Fruit fly (Drosophila melanogaster) whole organism, embryonic: ENCODE data around the gene CG8135.

ENCODE experiments used
- Atf3 ChIP-seq: fragments of 200-800 bp; sonication (Bioruptor generic); optimal IDR thresholded peaks from 3 replicates; lab custom pipeline; 2016; ENCODE audit warnings: missing biosample characterization, missing genetic modification characterization
- BtbVII ChIP-seq: fragments of 200-800 bp; sonication (Bioruptor generic); optimal IDR thresholded peaks from 3 replicates; lab custom pipeline; 2017; ENCODE audit warnings: missing biosample characterization, mild to moderate bottlenecking, missing genetic modification characterization
- CG10462 ChIP-seq: fragments of 200-800 bp; sonication (Bioruptor generic); optimal IDR thresholded peaks from 2 replicates; lab custom pipeline; 2016; ENCODE audit warnings: missing biosample characterization, missing genetic modification characterization
- CG10979 ChIP-seq: fragments of 200-800 bp; sonication (Bioruptor generic); optimal IDR thresholded peaks from 2 replicates; lab custom pipeline; 2018; ENCODE audit warnings: missing biosample characterization, mild to moderate bottlenecking, missing genetic modification characterization, moderate library complexity
- CG1233 ChIP-seq: fragments of 200-800 bp; sonication (Bioruptor generic); optimal IDR thresholded peaks from 4 replicates; lab custom pipeline; 2018; ENCODE audit warnings: missing biosample characterization, mild to moderate bottlenecking, missing genetic modification characterization
- CG13287 ChIP-seq: fragments of 200-800 bp; sonication (Bioruptor generic); IDR thresholded peaks from 2 replicates; pipeline ENCODE4 v1.3.6; 2022; ENCODE audit warnings: missing biosample characterization, missing genetic modification characterization; ENCODE audit not compliant: partially characterized antibody
- CG1792 ChIP-seq: fragments of 200-800 bp; sonication (Bioruptor generic); optimal IDR thresholded peaks from 2 replicates; lab custom pipeline; 2016; ENCODE audit warnings: missing biosample characterization, missing genetic modification characterization
- CG3163 ChIP-seq: fragments of 200-800 bp; sonication (Bioruptor generic); optimal IDR thresholded peaks from 3 replicates; lab custom pipeline; 2016; ENCODE audit warnings: missing biosample characterization, missing genetic modification characterization
- CG34422 ChIP-seq: fragments of 200-800 bp; sonication (Bioruptor generic); IDR thresholded peaks from 3 replicates; pipeline ENCODE4 v1.3.6; 2022; ENCODE audit warnings: missing biosample characterization, missing genetic modification characterization
- CG3995 ChIP-seq: fragments of 200-800 bp; sonication (Bioruptor generic); optimal IDR thresholded peaks from 3 replicates; lab custom pipeline; 2016; ENCODE audit warnings: missing biosample characterization, missing genetic modification characterization
- CG42726 ChIP-seq: fragments of 200-800 bp; sonication (Bioruptor generic); IDR thresholded peaks from 2 replicates; pipeline ENCODE4 v1.3.6; 2022; ENCODE audit warnings: missing biosample characterization, missing genetic modification characterization; ENCODE audit not compliant: partially characterized antibody
- CG4404 ChIP-seq: fragments of 200-800 bp; sonication (Bioruptor generic); IDR thresholded peaks from 2 replicates; pipeline ENCODE4 v1.3.6; 2022; ENCODE audit warnings: missing biosample characterization, missing genetic modification characterization
- CG6813 ChIP-seq: fragments of 200-800 bp; sonication (Bioruptor generic); optimal IDR thresholded peaks from 2 replicates; lab custom pipeline; 2017; ENCODE audit warnings: missing biosample characterization, missing genetic modification characterization, mild to moderate bottlenecking, moderate library complexity, missing genetic modification reagents
- CG8359 ChIP-seq: fragments of 200-800 bp; sonication (Bioruptor generic); optimal IDR thresholded peaks from 2 replicates; lab custom pipeline; 2017; ENCODE audit warnings: missing biosample characterization, mild to moderate bottlenecking, missing genetic modification characterization, borderline replicate concordance
- Dip2 ChIP-seq: fragments of 200-800 bp; sonication (Bioruptor generic); IDR thresholded peaks from 2 replicates; pipeline ENCODE4 v1.3.6; 2022; ENCODE audit warnings: missing biosample characterization, missing genetic modification characterization
- Dp ChIP-seq: fragments of 200-800 bp; sonication (Bioruptor generic); optimal IDR thresholded peaks from 2 replicates; lab custom pipeline; 2018; ENCODE audit warnings: missing biosample characterization, mild to moderate bottlenecking, missing genetic modification characterization, moderate library complexity
- E2f2 ChIP-seq: fragments of 200-800 bp; sonication (Bioruptor generic); IDR thresholded peaks from 2 replicates; pipeline ENCODE4 v1.3.6; 2022; ENCODE audit warnings: missing biosample characterization, missing genetic modification characterization
- HHEX ChIP-seq: fragments of 200-800 bp; sonication (Bioruptor generic); optimal IDR thresholded peaks from 3 replicates; lab custom pipeline; 2017; ENCODE audit warnings: missing biosample characterization, mild to moderate bottlenecking, missing genetic modification characterization, missing genetic modification reagents
- MBD-R2 ChIP-seq: fragments of 200-800 bp; sonication (Bioruptor generic); IDR thresholded peaks from 2 replicates; pipeline ENCODE4 v1.3.6; 2022; ENCODE audit warnings: missing biosample characterization, missing genetic modification characterization
- Med ChIP-seq: fragments of 200-800 bp; sonication (Bioruptor generic); peaks from one replicate; lab custom pipeline; 2016; ENCODE audit warnings: missing biosample characterization, missing genetic modification characterization, mild to moderate bottlenecking, inconsistent platforms, moderate library complexity
- Mrtf ChIP-seq: fragments of 200-800 bp; sonication (Bioruptor generic); IDR thresholded peaks from 3 replicates; pipeline ENCODE4 v1.3.6; 2022; ENCODE audit warnings: missing biosample characterization, missing genetic modification characterization
- Opbp ChIP-seq: fragments of 200-800 bp; sonication (Bioruptor generic); IDR thresholded peaks from 3 replicates; pipeline ENCODE4 v1.3.6; 2022; ENCODE audit warnings: missing biosample characterization, missing genetic modification characterization; ENCODE audit not compliant: partially characterized antibody
- PHDP ChIP-seq: fragments of 200-800 bp; sonication (Bioruptor generic); optimal IDR thresholded peaks from 3 replicates; lab custom pipeline; 2018; ENCODE audit warnings: missing biosample characterization, mild to moderate bottlenecking, missing genetic modification characterization, moderate library complexity
- Pdp1 ChIP-seq, 2 experiments: fragments of 200-800 bp; sonication (Bioruptor generic); optimal IDR thresholded peaks; 3 replicates each; lab custom pipeline; 2016; ENCODE audit warnings: missing biosample characterization in 2 of 2, missing genetic modification characterization in 2 of 2, mild to moderate bottlenecking in 1 of 2, moderate library complexity in 1 of 2
- Rfx ChIP-seq: fragments of 200-800 bp; sonication (Bioruptor generic); IDR thresholded peaks from 2 replicates; pipeline ENCODE4 v1.3.6; 2022; ENCODE audit warnings: missing biosample characterization, missing genetic modification characterization
- Scr ChIP-seq: fragments of 200-800 bp; sonication (Bioruptor generic); IDR thresholded peaks from 2 replicates; pipeline ENCODE4 v1.3.6; 2022; ENCODE audit warnings: missing biosample characterization, missing genetic modification characterization; ENCODE audit not compliant: partially characterized antibody
- Side ChIP-seq: fragments of 200-800 bp; sonication (Bioruptor generic); optimal IDR thresholded peaks from 2 replicates; lab custom pipeline; 2016; ENCODE audit warnings: missing biosample characterization, missing genetic modification characterization
- Sin3A ChIP-seq: fragments of >200 bp; optimal IDR thresholded peaks from 2 replicates; lab custom pipeline; 2018
- Sry-β ChIP-seq: fragments of 200-800 bp; sonication (Bioruptor generic); optimal IDR thresholded peaks from 2 replicates; lab custom pipeline; 2018; ENCODE audit warnings: missing biosample characterization, mild to moderate bottlenecking, missing genetic modification characterization, moderate library complexity
- Sry-δ ChIP-seq: fragments of 200-800 bp; sonication (Bioruptor generic); optimal IDR thresholded peaks from 2 replicates; lab custom pipeline; 2016; ENCODE audit warnings: missing biosample characterization, missing genetic modification characterization
- YL-1 ChIP-seq: fragments of 200-800 bp; sonication (Bioruptor generic); optimal IDR thresholded peaks from 3 replicates; lab custom pipeline; 2017; ENCODE audit warnings: missing biosample characterization, mild to moderate bottlenecking, missing genetic modification characterization
- aop ChIP-seq: fragments of 200-800 bp; sonication (Bioruptor generic); IDR thresholded peaks from 2 replicates; pipeline ENCODE4 v1.3.6; 2022; ENCODE audit warnings: missing biosample characterization, missing genetic modification characterization
- chn ChIP-seq: fragments of 200-800 bp; sonication (Bioruptor generic); optimal IDR thresholded peaks from 2 replicates; lab custom pipeline; 2016; ENCODE audit warnings: missing biosample characterization, missing genetic modification characterization
- ci ChIP-seq: fragments of 200-800 bp; sonication (Bioruptor generic); IDR thresholded peaks from 3 replicates; pipeline ENCODE4 v1.3.6; 2022; ENCODE audit warnings: missing biosample characterization, missing genetic modification characterization
- croc ChIP-seq: fragments of 200-800 bp; sonication (Bioruptor generic); conservative IDR thresholded peaks from 3 replicates; pipeline ENCODE4 v1.3.6; 2022; ENCODE audit warnings: missing biosample characterization, missing genetic modification characterization
- ems ChIP-seq: fragments of 200-800 bp; sonication (Bioruptor generic); optimal IDR thresholded peaks from 3 replicates; lab custom pipeline; 2016; ENCODE audit warnings: missing biosample characterization, missing genetic modification characterization
- fu2 ChIP-seq: fragments of 200-800 bp; sonication (Bioruptor generic); optimal IDR thresholded peaks from 2 replicates; lab custom pipeline; 2016; ENCODE audit warnings: missing biosample characterization, missing genetic modification characterization
- inv ChIP-seq: fragments of 200-800 bp; sonication (Bioruptor generic); IDR thresholded peaks from 2 replicates; pipeline ENCODE4 v1.3.6; 2022; ENCODE audit warnings: missing biosample characterization, missing genetic modification characterization; ENCODE audit not compliant: partially characterized antibody
- luna ChIP-seq: fragments of 200-800 bp; sonication (Bioruptor generic); optimal IDR thresholded peaks from 2 replicates; lab custom pipeline; 2016; ENCODE audit warnings: missing biosample characterization, missing genetic modification characterization
- nerfin-1 ChIP-seq: fragments of 200-800 bp; sonication (Bioruptor generic); optimal IDR thresholded peaks from 3 replicates; lab custom pipeline; 2019; ENCODE audit warnings: missing biosample characterization, mild to moderate bottlenecking, missing genetic modification characterization, moderate library complexity
- onecut ChIP-seq: fragments of 200-800 bp; sonication (Bioruptor generic); IDR thresholded peaks from 2 replicates; pipeline ENCODE4 v1.3.6; 2022; ENCODE audit warnings: missing biosample characterization, missing genetic modification characterization
- pfk ChIP-seq: fragments of 200-800 bp; sonication (Bioruptor generic); optimal IDR thresholded peaks from 2 replicates; lab custom pipeline; 2018; ENCODE audit warnings: missing biosample characterization, mild to moderate bottlenecking, missing genetic modification characterization, moderate library complexity
- phol ChIP-seq: fragments of 200-800 bp; sonication (Bioruptor generic); optimal IDR thresholded peaks from 3 replicates; lab custom pipeline; 2018; ENCODE audit warnings: missing biosample characterization, mild to moderate bottlenecking, missing genetic modification characterization, moderate library complexity
- pita ChIP-seq: fragments of 200-800 bp; sonication (Bioruptor generic); optimal IDR thresholded peaks from 2 replicates; lab custom pipeline; 2017; ENCODE audit warnings: missing biosample characterization, mild to moderate bottlenecking, missing genetic modification characterization
- schlank ChIP-seq: fragments of 200-800 bp; sonication (Bioruptor generic); optimal IDR thresholded peaks from 2 replicates; lab custom pipeline; 2018; ENCODE audit warnings: missing biosample characterization, mild to moderate bottlenecking, missing genetic modification characterization
- seq ChIP-seq: fragments of 200-800 bp; sonication (Bioruptor generic); IDR thresholded peaks from 2 replicates; pipeline ENCODE4 v1.3.6; 2022; ENCODE audit warnings: missing biosample characterization, missing genetic modification characterization
- slbo ChIP-seq: fragments of 200-800 bp; sonication (Bioruptor generic); IDR thresholded peaks from 2 replicates; pipeline ENCODE4 v1.3.6; 2022; ENCODE audit warnings: missing biosample characterization, missing genetic modification characterization
- sna ChIP-seq: fragments of 200-800 bp; sonication (Bioruptor generic); IDR thresholded peaks from 2 replicates; pipeline ENCODE4 v1.3.6; 2022; ENCODE audit warnings: missing biosample characterization, missing genetic modification characterization; ENCODE audit not compliant: partially characterized antibody
- sug ChIP-seq: fragments of 200-800 bp; optimal IDR thresholded peaks from 2 replicates; lab custom pipeline; 2019; ENCODE audit warnings: missing biosample characterization, mild to moderate bottlenecking, missing genetic modification characterization, moderate library complexity
- tin ChIP-seq: fragments of 200-800 bp; sonication (Bioruptor generic); optimal IDR thresholded peaks from 3 replicates; lab custom pipeline; 2016; ENCODE audit warnings: missing biosample characterization, missing genetic modification characterization

CG8135 gene

DNA sequence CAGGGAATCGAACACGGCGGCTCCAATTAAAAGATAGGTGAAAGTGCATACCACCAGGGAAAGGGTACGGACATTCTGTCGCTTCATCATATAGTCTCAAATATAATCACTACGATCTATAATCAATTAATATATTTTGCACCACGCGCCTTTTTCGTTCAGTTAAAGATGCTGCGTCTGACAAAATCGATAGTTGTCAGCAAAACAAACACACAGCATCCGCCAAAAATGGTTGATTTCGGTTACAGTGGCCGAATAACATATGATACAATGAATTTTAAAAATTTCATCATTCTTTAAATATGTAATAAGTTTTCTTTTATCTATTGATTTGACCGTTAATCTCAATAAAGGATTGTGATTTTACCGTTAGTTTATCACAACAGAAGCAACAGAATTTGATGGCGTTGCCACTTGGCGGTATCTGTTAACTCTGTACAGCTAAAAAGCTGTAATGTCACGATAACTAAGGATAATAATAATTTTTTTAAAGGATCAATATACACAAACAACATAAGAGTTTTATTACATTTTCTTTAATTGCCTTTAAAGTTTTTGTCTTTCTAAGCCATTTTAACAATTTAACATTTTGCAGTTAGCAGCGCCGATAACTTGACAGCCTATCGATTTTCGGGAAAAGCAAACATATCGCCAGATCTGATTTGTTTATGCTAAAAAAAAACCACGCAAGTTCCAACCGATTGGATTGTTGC, 7.9 kb downstream of the CG8135 start, which contains the start of the genes Task7 and alpha-Man-IIa (continued):
- TF ChIP-seq CG34422 (no peak), sug (no peak), sna (0 out of 2 replicates have a peak, but pooled peaks have one; percentile 26), ci (GFP tag; lab: Robert Waterston, UW) (no peak), Med (GFP tag; lab: Kevin White, UChicago) (peak; percentile 50), CG1792 (no peak), fu2 (GFP tag; lab: Kevin White, UChicago) (no peak), schlank (tag; lab: Kevin White, UChicago) (no peak), CG6813 (GFP tag; lab: Kevin White, UChicago) (no peak), Dp (peak; percentile 27), Rfx (GFP tag; lab: Robert Waterston, UW) (no peak), CG3995 (GFP tag; lab: Kevin White, UChicago) (peak; percentile 47), MBD-R2 (GFP tag; lab: Robert Waterston, UW) (peak; percentile 65), CG4404 (GFP tag; lab: Robert Waterston, UW) (no peak), YL-1 (GFP tag; lab: Kevin White, UChicago) (peak; percentile 30), CG42726 (GFP tag; lab: Robert Waterston, UW) (no peak), chn (no peak), E2f2 (GFP tag; lab: Robert Waterston, UW) (peak; percentile 30; the same call in 1 of the 2 replicates), luna (GFP tag; lab: Kevin White, UChicago) (no peak), pita (GFP tag; lab: Kevin White, UChicago) (no peak), nerfin-1 (tag; lab: Kevin White, UChicago) (no peak), CG10979 (tag; lab: Kevin White, UChicago) (no peak), Dip2 (GFP tag; lab: Robert Waterston, UW) (no peak), HHEX (GFP tag; lab: Kevin White, UChicago) (no peak), CG1233 (GFP tag; lab: Kevin White, UChicago) (no peak), slbo (GFP tag; lab: Robert Waterston, UW) (no peak), seq (GFP tag; lab: Robert Waterston, UW) (no peak), onecut (GFP tag; lab: Robert Waterston, UW) (peak; percentile 94), Sry-δ (peak; percentile 2), pfk (no peak), Sin3A (lab: Kevin White, UChicago) (peak; percentile 24), Atf3 (GFP tag; lab: Kevin White, UChicago) (no peak), PHDP (no peak), Mrtf (GFP tag; lab: Robert Waterston, UW) (no peak), CG8359 (no peak), Sry-β (GFP tag; lab: Kevin White, UChicago) (peak; percentile 89), croc (no peak), tin (GFP tag; lab: Kevin White, UChicago) (no peak), CG3163 (GFP tag; lab: Kevin White, UChicago) (no peak), inv (GFP tag; lab: Robert Waterston, UW) (no peak), Pdp1 (GFP tag; optimal IDR thresholded peaks at IDR 0.05; lab: Kevin White, UChicago) (no peak), phol (peak; percentile 36), CG10462 (peak; percentile 50), Opbp (no peak), BtbVII (GFP tag; lab: Kevin White, UChicago) (no peak), CG13287 (GFP tag; lab: Robert Waterston, UW) (peak; percentile 71), Side (GFP tag; lab: Kevin White, UChicago) (no peak), Scr (peak; percentile 55), aop (GFP tag; lab: Robert Waterston, UW) (no peak), ems (GFP tag; lab: Kevin White, UChicago) (no peak)
